Fruit fly (Drosophila melanogaster) whole organism, prepupa: ENCODE data around the gene CG5359.
A peak's percentile ranks its signal among the peaks of the same experiment; 100 is the strongest.

Experiments used
- Blimp-1 ChIP-seq: fragments of 200-800 bp; sonication (Bioruptor generic); optimal IDR thresholded peaks from 3 replicates; lab custom pipeline; 2017; ENCODE audit warnings: missing biosample characterization, missing genetic modification characterization, mild to moderate bottlenecking, moderate library complexity, missing genetic modification reagents
- CG10669 ChIP-seq: fragments of 200-800 bp; sonication (Bioruptor generic); optimal IDR thresholded peaks from 3 replicates; lab custom pipeline; 2018; ENCODE audit warnings: missing biosample characterization, mild to moderate bottlenecking, missing genetic modification characterization, moderate library complexity
- CG11294 ChIP-seq: fragments of 200-800 bp; sonication (Bioruptor generic); IDR thresholded peaks from 2 replicates; pipeline ENCODE4 v1.3.6; 2022; ENCODE audit warnings: missing biosample characterization, missing genetic modification characterization
- CG11762 ChIP-seq: fragments of 200-800 bp; sonication (Bioruptor generic); optimal IDR thresholded peaks from 3 replicates; lab custom pipeline; 2016; ENCODE audit warnings: missing biosample characterization, missing genetic modification characterization; ENCODE audit not compliant: insufficient read depth
- CG11902 ChIP-seq: fragments of 200-800 bp; sonication (Bioruptor generic); optimal IDR thresholded peaks from 3 replicates; lab custom pipeline; 2016; ENCODE audit warnings: missing biosample characterization, missing genetic modification characterization
- CG15336 ChIP-seq: fragments of 200-800 bp; sonication (Bioruptor generic); IDR thresholded peaks from 2 replicates; pipeline ENCODE4 v1.3.6; 2022; ENCODE audit warnings: missing biosample characterization, missing genetic modification characterization
- CG1621 ChIP-seq: fragments of 200-800 bp; sonication (Bioruptor generic); optimal IDR thresholded peaks from 3 replicates; lab custom pipeline; 2018; ENCODE audit warnings: missing biosample characterization, mild to moderate bottlenecking, missing genetic modification characterization
- CG16779 ChIP-seq: fragments of 200-800 bp; sonication (Bioruptor generic); optimal IDR thresholded peaks from 3 replicates; lab custom pipeline; 2017; ENCODE audit warnings: missing biosample characterization, mild to moderate bottlenecking, missing genetic modification characterization
- CG3032 ChIP-seq: fragments of 200-800 bp; optimal IDR thresholded peaks from 2 replicates; lab custom pipeline; 2019; ENCODE audit warnings: missing biosample characterization, mild to moderate bottlenecking, missing genetic modification characterization, moderate library complexity
- CG31627 ChIP-seq: fragments of 200-800 bp; sonication (Bioruptor generic); optimal IDR thresholded peaks from 3 replicates; lab custom pipeline; 2016; ENCODE audit warnings: missing biosample characterization, missing genetic modification characterization
- CG34406 ChIP-seq: fragments of 200-800 bp; sonication (Bioruptor generic); optimal IDR thresholded peaks from 3 replicates; lab custom pipeline; 2016; ENCODE audit warnings: missing biosample characterization, missing genetic modification characterization
- CG3919 ChIP-seq: fragments of 200-800 bp; sonication (Bioruptor generic); optimal IDR thresholded peaks from 3 replicates; lab custom pipeline; 2016; ENCODE audit warnings: missing biosample characterization, missing genetic modification characterization
- CG4318 ChIP-seq: fragments of 200-800 bp; sonication (Bioruptor generic); optimal IDR thresholded peaks from 3 replicates; lab custom pipeline; 2017; ENCODE audit warnings: missing biosample characterization, mild to moderate bottlenecking, missing genetic modification characterization
- CG6163 ChIP-seq: fragments of 200-800 bp; sonication (Bioruptor generic); IDR thresholded peaks from 3 replicates; pipeline ENCODE4 v1.3.6; 2022; ENCODE audit warnings: missing biosample characterization, missing genetic modification characterization
- CG6276 ChIP-seq: fragments of 200-800 bp; sonication (Bioruptor generic); optimal IDR thresholded peaks from 2 replicates; lab custom pipeline; 2017; ENCODE audit warnings: missing biosample characterization, mild to moderate bottlenecking, missing genetic modification characterization
- CG6808 ChIP-seq: fragments of 200-800 bp; sonication (Bioruptor generic); optimal IDR thresholded peaks from 3 replicates; lab custom pipeline; 2017; ENCODE audit warnings: missing biosample characterization, missing genetic modification characterization, mild to moderate bottlenecking, moderate library complexity, missing genetic modification reagents
- CG6854 ChIP-seq: fragments of 200-800 bp; sonication (Bioruptor generic); optimal IDR thresholded peaks from 2 replicates; lab custom pipeline; 2017; ENCODE audit warnings: missing biosample characterization, mild to moderate bottlenecking, missing genetic modification characterization
- CG7368 ChIP-seq: fragments of 200-800 bp; sonication (Bioruptor generic); optimal IDR thresholded peaks from 3 replicates; lab custom pipeline; 2016; ENCODE audit warnings: missing biosample characterization, missing genetic modification characterization
- CG8119 ChIP-seq: fragments of 200-800 bp; sonication (Bioruptor generic); IDR thresholded peaks from 3 replicates; pipeline ENCODE4 v1.3.6; 2022; ENCODE audit warnings: missing biosample characterization, missing genetic modification characterization
- CG8319 ChIP-seq: fragments of 200-800 bp; sonication (Bioruptor generic); optimal IDR thresholded peaks from 3 replicates; lab custom pipeline; 2016; ENCODE audit warnings: missing biosample characterization, missing genetic modification characterization
- CG8632 ChIP-seq: fragments of 200-800 bp; sonication (Bioruptor generic); optimal IDR thresholded peaks from 3 replicates; lab custom pipeline; 2016; ENCODE audit warnings: missing biosample characterization, missing genetic modification characterization
- CG9139 ChIP-seq: fragments of 200-800 bp; sonication (Bioruptor generic); optimal IDR thresholded peaks from 3 replicates; lab custom pipeline; 2017; ENCODE audit warnings: missing biosample characterization, mild to moderate bottlenecking, missing genetic modification characterization
- Eip78C ChIP-seq: fragments of 200-800 bp; sonication (Bioruptor generic); peaks from one replicate; lab custom pipeline; 2016; ENCODE audit warnings: missing biosample characterization, missing genetic modification characterization
- Eip93F ChIP-seq: fragments of 200-800 bp; sonication (Bioruptor generic); optimal IDR thresholded peaks from 2 replicates; lab custom pipeline; 2016; ENCODE audit warnings: missing biosample characterization, mild to moderate bottlenecking, missing genetic modification characterization
- Ets21C ChIP-seq: fragments of 200-800 bp; sonication (Bioruptor generic); optimal IDR thresholded peaks from 3 replicates; lab custom pipeline; 2016; ENCODE audit warnings: missing biosample characterization, missing genetic modification characterization
- Ets96B ChIP-seq: fragments of 200-800 bp; optimal IDR thresholded peaks from 2 replicates; lab custom pipeline; 2019; ENCODE audit warnings: missing biosample characterization, mild to moderate bottlenecking, missing genetic modification characterization, moderate library complexity
- Hr38 ChIP-seq: sonication (Bioruptor generic); optimal IDR thresholded peaks from 2 replicates; lab custom pipeline; 2016; ENCODE audit warnings: missing biosample characterization, missing genetic modification characterization
- Hr39 ChIP-seq: fragments of 200-800 bp; sonication (Bioruptor generic); optimal IDR thresholded peaks from 2 replicates; lab custom pipeline; 2016; ENCODE audit warnings: missing biosample characterization, missing genetic modification characterization
- Hr4 ChIP-seq: fragments of 200-800 bp; sonication (Bioruptor generic); optimal IDR thresholded peaks from 3 replicates; lab custom pipeline; 2016; ENCODE audit warnings: missing biosample characterization, missing genetic modification characterization
- Lpt ChIP-seq: fragments of 200-800 bp; sonication (Bioruptor generic); optimal IDR thresholded peaks from 3 replicates; lab custom pipeline; 2016; ENCODE audit warnings: missing biosample characterization, missing genetic modification characterization
- OdsH ChIP-seq: fragments of 200-800 bp; sonication (Bioruptor generic); optimal IDR thresholded peaks from 3 replicates; lab custom pipeline; 2016; ENCODE audit warnings: missing biosample characterization, missing genetic modification characterization
- Sox102F ChIP-seq: fragments of 200-800 bp; sonication (Bioruptor generic); optimal IDR thresholded peaks from 2 replicates; lab custom pipeline; 2016; ENCODE audit warnings: missing biosample characterization, mild to moderate bottlenecking, missing genetic modification characterization
- Sox14 ChIP-seq: fragments of 200-800 bp; sonication (Bioruptor generic); optimal IDR thresholded peaks from 3 replicates; lab custom pipeline; 2016; ENCODE audit warnings: missing biosample characterization, missing genetic modification characterization
- achi ChIP-seq: fragments of 200-800 bp; sonication (Bioruptor generic); optimal IDR thresholded peaks from 3 replicates; lab custom pipeline; 2016; ENCODE audit warnings: missing biosample characterization, missing genetic modification characterization
- acj6 ChIP-seq: fragments of 200-800 bp; sonication (Bioruptor generic); optimal IDR thresholded peaks from 3 replicates; lab custom pipeline; 2016; ENCODE audit warnings: missing biosample characterization, missing genetic modification characterization
- cyc ChIP-seq: fragments of 200-800 bp; sonication (Bioruptor generic); optimal IDR thresholded peaks from 3 replicates; lab custom pipeline; 2016; ENCODE audit warnings: missing biosample characterization, missing genetic modification characterization
- dac ChIP-seq: fragments of 200-800 bp; sonication (Bioruptor generic); optimal IDR thresholded peaks from 2 replicates; lab custom pipeline; 2017; ENCODE audit warnings: missing biosample characterization, mild to moderate bottlenecking, missing genetic modification characterization
- dsx ChIP-seq: fragments of 200-800 bp; optimal IDR thresholded peaks from 3 replicates; lab custom pipeline; 2019; ENCODE audit warnings: missing biosample characterization, mild to moderate bottlenecking, missing genetic modification characterization, moderate library complexity; ENCODE audit not compliant: poor library complexity, severe bottlenecking
- esn ChIP-seq: fragments of 200-800 bp; sonication (Bioruptor generic); optimal IDR thresholded peaks from 2 replicates; lab custom pipeline; 2016; ENCODE audit warnings: missing biosample characterization, mild to moderate bottlenecking, missing genetic modification characterization, moderate library complexity
- fd59A ChIP-seq: fragments of 200-800 bp; sonication (Bioruptor generic); optimal IDR thresholded peaks from 2 replicates; lab custom pipeline; 2017; ENCODE audit warnings: missing biosample characterization, mild to moderate bottlenecking, missing genetic modification characterization, missing genetic modification reagents
- fd85E ChIP-seq: fragments of 200-800 bp; sonication (Bioruptor generic); optimal IDR thresholded peaks from 3 replicates; lab custom pipeline; 2016; ENCODE audit warnings: missing biosample characterization, missing genetic modification characterization
- fkh ChIP-seq: fragments of 200-800 bp; sonication (Bioruptor generic); optimal IDR thresholded peaks from 3 replicates; lab custom pipeline; 2017; ENCODE audit warnings: missing biosample characterization, mild to moderate bottlenecking, missing genetic modification characterization, moderate library complexity
- lz ChIP-seq: fragments of 200-800 bp; sonication (Bioruptor generic); optimal IDR thresholded peaks from 3 replicates; lab custom pipeline; 2016; ENCODE audit warnings: missing biosample characterization, missing genetic modification characterization
- pdm3 ChIP-seq: fragments of 200-800 bp; sonication (Bioruptor generic); optimal IDR thresholded peaks from 3 replicates; lab custom pipeline; 2016; ENCODE audit warnings: missing biosample characterization, missing genetic modification characterization
- spab ChIP-seq: fragments of 200-800 bp; sonication (Bioruptor generic); optimal IDR thresholded peaks from 2 replicates; lab custom pipeline; 2017; ENCODE audit warnings: missing biosample characterization, mild to moderate bottlenecking, missing genetic modification characterization, missing genetic modification reagents
- ss ChIP-seq, 2 experiments: fragments of 200-800 bp; sonication (Bioruptor generic); optimal IDR thresholded peaks; 2 replicates in 1 of 2; 3 replicates in 1 of 2; lab custom pipeline; 2017 to 2018; ENCODE audit warnings: mild to moderate bottlenecking in 2 of 2, missing biosample characterization in 2 of 2, missing genetic modification characterization in 2 of 2, moderate library complexity in 1 of 2
- svp ChIP-seq: fragments of 200-800 bp; sonication (Bioruptor generic); peaks from one replicate; lab custom pipeline; 2016; ENCODE audit warnings: missing biosample characterization, missing genetic modification characterization
- topi ChIP-seq: fragments of 200-800 bp; sonication (Bioruptor generic); optimal IDR thresholded peaks from 3 replicates; lab custom pipeline; 2016; ENCODE audit warnings: missing biosample characterization, missing genetic modification characterization
- vri ChIP-seq: fragments of 200-800 bp; sonication (Bioruptor generic); optimal IDR thresholded peaks from 3 replicates; lab custom pipeline; 2016; ENCODE audit warnings: missing biosample characterization, mild to moderate bottlenecking, missing genetic modification characterization

The CG5359 gene

dm6 chr3R:9956725-9957124 is 44.4 kb downstream of the CG5359 start:
- peak; percentile 49 for TF ChIP-seq svp (GFP tag; lab: Kevin White, UChicago)
- TF ChIP-seq dac (GFP tag; lab: Kevin White, UChicago) = no peak

- TF ChIP-seq CG8632 (no peak), Eip93F (peak; percentile 53), CG16779 (tag; lab: Kevin White, UChicago) (peak; percentile 38), Sox102F (peak; percentile 23), Hr4 (GFP tag; lab: Kevin White, UChicago) (no peak), CG11762 (GFP tag; lab: Kevin White, UChicago) (no peak), fd85E (GFP tag; lab: Kevin White, UChicago) (no peak), pdm3 (GFP tag; lab: Kevin White, UChicago) (no peak), Hr39 (no peak), CG6163 (GFP tag; lab: Robert Waterston, UW) (peak; percentile 24; the same call in 1 of the 3 replicates), CG1621 (no peak), CG8119 (no peak), Sox14 (peak; percentile 13), Eip78C (GFP tag; lab: Kevin White, UChicago) (peak; percentile 77), CG11902 (GFP tag; lab: Kevin White, UChicago) (no peak), lz (no peak), CG6276 (GFP tag; lab: Kevin White, UChicago) (no peak), Ets21C (no peak), CG34406 (no peak), CG6854 (GFP tag; lab: Kevin White, UChicago) (no peak), acj6 (GFP tag; lab: Kevin White, UChicago) (peak; percentile 0), vri (GFP tag; lab: Kevin White, UChicago) (peak; percentile 79), spab (GFP tag; lab: Kevin White, UChicago) (no peak), CG10669 (GFP tag; lab: Kevin White, UChicago) (no peak), esn (GFP tag; lab: Kevin White, UChicago) (no peak), fkh (GFP tag; lab: Kevin White, UChicago) (no peak), Ets96B (tag; lab: Kevin White, UChicago) (no peak), Hr38 (GFP tag; lab: Kevin White, UChicago) (no peak), cyc (no peak), CG3032 (no peak), CG15336 (GFP tag; lab: Robert Waterston, UW) (0 out of 2 replicates have a peak, but pooled peaks have one; percentile 18), CG3919 (GFP tag; lab: Kevin White, UChicago) (peak; percentile 7), Lpt (GFP tag; lab: Kevin White, UChicago) (no peak), CG8319 (no peak), achi (GFP tag; lab: Kevin White, UChicago) (no peak), CG11294 (GFP tag; lab: Robert Waterston, UW) (no peak), dsx (GFP tag; lab: Kevin White, UChicago) (peak; percentile 9), dac (GFP tag; lab: Kevin White, UChicago) (no peak), topi (GFP tag; lab: Kevin White, UChicago) (no peak), CG4318 (GFP tag; lab: Kevin White, UChicago) (no peak), ss (GFP tag; optimal IDR thresholded peaks at IDR 0.05; lab: Kevin White, UChicago) (peak; percentile 25), OdsH (GFP tag; lab: Kevin White, UChicago) (no peak), CG9139 (GFP tag; lab: Kevin White, UChicago) (no peak), CG6808 (GFP tag; lab: Kevin White, UChicago) (peak; percentile 25), CG7368 (GFP tag; lab: Kevin White, UChicago) (no peak), Blimp-1 (GFP tag; lab: Kevin White, UChicago) (no peak), fd59A (no peak), CG31627 (GFP tag; lab: Kevin White, UChicago) (no peak)
Measured at dm6 chr3R:9954648-9955290, 46.3 kb downstream of the CG5359 start.
